Fruit fly (Drosophila melanogaster) whole organism, embryonic: ENCODE data around the gene CG45049.

ENCODE experiments used
- Bteb2 ChIP-seq: fragments of 200-800 bp; sonication (Bioruptor generic); optimal IDR thresholded peaks from 2 replicates; lab custom pipeline; 2016; ENCODE audit warnings: missing biosample characterization, missing genetic modification characterization
- CG10543 ChIP-seq: fragments of 200-800 bp; sonication (Bioruptor generic); optimal IDR thresholded peaks from 3 replicates; lab custom pipeline; 2017; ENCODE audit warnings: missing biosample characterization, mild to moderate bottlenecking, missing genetic modification characterization, moderate library complexity
- CG11247 ChIP-seq: fragments of 200-800 bp; sonication (Bioruptor generic); IDR thresholded peaks from 2 replicates; pipeline ENCODE4 v1.3.6; 2022; ENCODE audit warnings: missing biosample characterization, missing genetic modification characterization
- CG13123 ChIP-seq: fragments of 200-800 bp; sonication (Bioruptor generic); optimal IDR thresholded peaks from 2 replicates; lab custom pipeline; 2016; ENCODE audit warnings: missing biosample characterization, missing genetic modification characterization
- CG13775 ChIP-seq: fragments of 200-800 bp; sonication (Bioruptor generic); optimal IDR thresholded peaks from 3 replicates; lab custom pipeline; 2017; ENCODE audit warnings: missing biosample characterization, mild to moderate bottlenecking, missing genetic modification characterization
- CG13894 ChIP-seq: fragments of 200-800 bp; sonication (Bioruptor generic); optimal IDR thresholded peaks from 3 replicates; lab custom pipeline; 2018; ENCODE audit warnings: missing biosample characterization, mild to moderate bottlenecking, missing genetic modification characterization, moderate library complexity
- CG14050 ChIP-seq: fragments of 200-800 bp; sonication (Bioruptor generic); IDR thresholded peaks from 3 replicates; pipeline ENCODE4 v1.3.6; 2022; ENCODE audit warnings: missing biosample characterization, missing genetic modification characterization
- CG15479 ChIP-seq: fragments of 200-800 bp; sonication (Bioruptor generic); optimal IDR thresholded peaks from 3 replicates; lab custom pipeline; 2019; ENCODE audit warnings: missing biosample characterization, mild to moderate bottlenecking, missing genetic modification characterization, moderate library complexity
- CG15601 ChIP-seq: fragments of 200-800 bp; sonication (Bioruptor generic); optimal IDR thresholded peaks from 3 replicates; lab custom pipeline; 2019; ENCODE audit warnings: missing biosample characterization, mild to moderate bottlenecking, missing genetic modification characterization, moderate library complexity
- CG1602 ChIP-seq: fragments of 200-800 bp; sonication (Bioruptor generic); optimal IDR thresholded peaks from 3 replicates; lab custom pipeline; 2016; ENCODE audit warnings: missing biosample characterization, missing genetic modification characterization
- CG17186 ChIP-seq: fragments of 200-800 bp; sonication (Bioruptor generic); optimal IDR thresholded peaks from 3 replicates; lab custom pipeline; 2017; ENCODE audit warnings: missing biosample characterization, missing genetic modification reagents, missing genetic modification characterization
- CG2202 ChIP-seq: fragments of 200-800 bp; sonication (Bioruptor generic); optimal IDR thresholded peaks from 2 replicates; lab custom pipeline; 2018; ENCODE audit warnings: missing biosample characterization, mild to moderate bottlenecking, missing genetic modification characterization
- CG31224 ChIP-seq: fragments of 200-800 bp; sonication (Bioruptor generic); IDR thresholded peaks from 2 replicates; pipeline ENCODE4 v1.3.6; 2022; ENCODE audit warnings: missing biosample characterization, missing genetic modification characterization
- CG31365 ChIP-seq: fragments of 200-800 bp; sonication (Bioruptor generic); optimal IDR thresholded peaks from 2 replicates; lab custom pipeline; 2018; ENCODE audit warnings: missing biosample characterization, mild to moderate bottlenecking, missing genetic modification characterization
- CG4328 ChIP-seq: fragments of 200-800 bp; sonication (Bioruptor generic); optimal IDR thresholded peaks from 3 replicates; lab custom pipeline; 2017; ENCODE audit warnings: missing biosample characterization, missing genetic modification reagents, missing genetic modification characterization
- CG4424 ChIP-seq: fragments of 200-800 bp; sonication (Bioruptor generic); optimal IDR thresholded peaks from 3 replicates; lab custom pipeline; 2016; ENCODE audit warnings: missing biosample characterization, missing genetic modification characterization
- CoRest ChIP-seq: fragments of 200-800 bp; sonication (Bioruptor generic); optimal IDR thresholded peaks from 3 replicates; lab custom pipeline; 2018; ENCODE audit warnings: missing biosample characterization, mild to moderate bottlenecking, missing genetic modification characterization, moderate library complexity
- Dll ChIP-seq: fragments of 200-800 bp; sonication (Bioruptor generic); IDR thresholded peaks from 4 replicates; pipeline ENCODE4 v1.3.6; 2022; ENCODE audit warnings: missing biosample characterization, missing genetic modification characterization; ENCODE audit not compliant: partially characterized antibody
- Doc2 ChIP-seq: fragments of 200-800 bp; sonication (Bioruptor generic); IDR thresholded peaks from 2 replicates; pipeline ENCODE4 v1.3.6; 2022; ENCODE audit warnings: missing biosample characterization, missing genetic modification characterization
- Fer3 ChIP-seq: fragments of 200-800 bp; sonication (Bioruptor generic); optimal IDR thresholded peaks from 2 replicates; lab custom pipeline; 2018; ENCODE audit warnings: missing biosample characterization, mild to moderate bottlenecking, missing genetic modification characterization, moderate library complexity
- H2.0 ChIP-seq: fragments of 200-800 bp; sonication (Bioruptor generic); IDR thresholded peaks from 2 replicates; pipeline ENCODE4 v1.3.6; 2022; ENCODE audit warnings: missing biosample characterization, missing genetic modification characterization
- HmgZ ChIP-seq: fragments of 200-800 bp; sonication (Bioruptor generic); optimal IDR thresholded peaks from 2 replicates; lab custom pipeline; 2018; ENCODE audit warnings: missing biosample characterization, mild to moderate bottlenecking, missing genetic modification characterization
- MBD-R2 ChIP-seq: fragments of 200-800 bp; sonication (Bioruptor generic); IDR thresholded peaks from 2 replicates; pipeline ENCODE4 v1.3.6; 2022; ENCODE audit warnings: missing biosample characterization, missing genetic modification characterization
- Max ChIP-seq: fragments of 200-800 bp; sonication (Bioruptor generic); optimal IDR thresholded peaks from 2 replicates; lab custom pipeline; 2016; ENCODE audit warnings: missing biosample characterization, mild to moderate bottlenecking, missing genetic modification characterization
- Med ChIP-seq: fragments of 200-800 bp; sonication (Bioruptor generic); peaks from one replicate; lab custom pipeline; 2016; ENCODE audit warnings: missing biosample characterization, missing genetic modification characterization, mild to moderate bottlenecking, inconsistent platforms, moderate library complexity
- NFAT ChIP-seq: fragments of 200-800 bp; sonication (Bioruptor generic); IDR thresholded peaks from 2 replicates; pipeline ENCODE4 v1.3.6; 2022; ENCODE audit warnings: missing biosample characterization, missing genetic modification characterization
- Nf-YA ChIP-seq: fragments of 200-800 bp; sonication (Bioruptor generic); IDR thresholded peaks from 2 replicates; pipeline ENCODE4 v1.3.6; 2022; ENCODE audit warnings: missing biosample characterization, missing genetic modification characterization
- Stat92E ChIP-seq, 3 experiments: fragments of >200 bp in 2 of 3; fragments of 200-800 bp in 1 of 3; sonication (Bioruptor generic) in 1 of 3; optimal IDR thresholded peaks; 2 replicates each; lab custom pipeline; 2017 to 2019; ENCODE audit warnings: missing biosample characterization in 3 of 3, missing genetic modification characterization in 3 of 3, mild to moderate bottlenecking in 1 of 3, moderate library complexity in 1 of 3
- Tbp ChIP-seq: fragments of >200 bp; optimal IDR thresholded peaks from 2 replicates; lab custom pipeline; 2018; ENCODE audit warnings: missing biosample characterization, missing genetic modification characterization
- Usf ChIP-seq: fragments of 200-800 bp; sonication (Bioruptor generic); optimal IDR thresholded peaks from 2 replicates; lab custom pipeline; 2017; ENCODE audit warnings: missing genotype, missing biosample characterization, missing genetic modification characterization
- ab ChIP-seq: fragments of 200-800 bp; sonication (Bioruptor generic); optimal IDR thresholded peaks from 2 replicates; lab custom pipeline; 2016; ENCODE audit warnings: missing biosample characterization, missing genetic modification characterization
- ash1 ChIP-seq: fragments of 200-800 bp; sonication (Bioruptor generic); optimal IDR thresholded peaks from 2 replicates; lab custom pipeline; 2018; ENCODE audit warnings: missing biosample characterization, mild to moderate bottlenecking, missing genetic modification characterization
- caup ChIP-seq: fragments of 200-800 bp; sonication (Bioruptor generic); optimal IDR thresholded peaks from 3 replicates; lab custom pipeline; 2017; ENCODE audit warnings: missing biosample characterization, mild to moderate bottlenecking, missing genetic modification characterization, moderate library complexity; ENCODE audit not compliant: severe bottlenecking
- crc ChIP-seq: fragments of 200-800 bp; sonication (Bioruptor generic); optimal IDR thresholded peaks from 2 replicates; lab custom pipeline; 2016; ENCODE audit warnings: missing biosample characterization, missing genetic modification characterization
- fd64A ChIP-seq: fragments of 200-800 bp; sonication (Bioruptor generic); optimal IDR thresholded peaks from 3 replicates; lab custom pipeline; 2018; ENCODE audit warnings: missing biosample characterization, mild to moderate bottlenecking, missing genetic modification characterization
- fd96Cb ChIP-seq: fragments of 200-800 bp; sonication (Bioruptor generic); optimal IDR thresholded peaks from 2 replicates; lab custom pipeline; 2018; ENCODE audit warnings: missing biosample characterization, mild to moderate bottlenecking, missing genetic modification characterization, moderate library complexity
- gro ChIP-seq: fragments of 200-800 bp; sonication (Bioruptor generic); optimal IDR thresholded peaks from 2 replicates; lab custom pipeline; 2016; ENCODE audit warnings: missing biosample characterization, missing genetic modification characterization
- gsb ChIP-seq: fragments of 200-800 bp; sonication (Bioruptor generic); IDR thresholded peaks from 2 replicates; pipeline ENCODE4 v1.3.6; 2022; ENCODE audit warnings: missing biosample characterization, missing genetic modification characterization
- her ChIP-seq: fragments of 200-800 bp; sonication (Bioruptor generic); optimal IDR thresholded peaks from 2 replicates; lab custom pipeline; 2016; ENCODE audit warnings: missing biosample characterization, missing genetic modification characterization
- knrl ChIP-seq: fragments of 200-800 bp; sonication (Bioruptor generic); IDR thresholded peaks from 3 replicates; pipeline ENCODE4 v1.3.6; 2022; ENCODE audit warnings: missing biosample characterization, missing genetic modification characterization; ENCODE audit not compliant: partially characterized antibody
- nerfin-1 ChIP-seq: fragments of 200-800 bp; sonication (Bioruptor generic); optimal IDR thresholded peaks from 3 replicates; lab custom pipeline; 2019; ENCODE audit warnings: missing biosample characterization, mild to moderate bottlenecking, missing genetic modification characterization, moderate library complexity
- prd ChIP-seq, 3 experiments: fragments of >200 bp in 2 of 3; fragments of 200-800 bp in 1 of 3; sonication (Bioruptor generic) in 1 of 3; optimal IDR thresholded peaks in 2 of 3; IDR thresholded peaks in 1 of 3; 2 replicates in 2 of 3; 3 replicates in 1 of 3; pipeline versions ENCODE4 v1.3.6 to Lab custom; 2017 to 2022; ENCODE audit warnings: missing biosample characterization in 1 of 3, missing genetic modification characterization in 1 of 3
- sens-2 ChIP-seq: fragments of 200-800 bp; sonication (Bioruptor generic); IDR thresholded peaks from 2 replicates; pipeline ENCODE4 v1.3.6; 2022; ENCODE audit warnings: missing biosample characterization, missing genetic modification characterization
- slou ChIP-seq: fragments of 200-800 bp; sonication (Bioruptor generic); optimal IDR thresholded peaks from 3 replicates; lab custom pipeline; 2016; ENCODE audit warnings: missing biosample characterization, missing genetic modification characterization
- ssp ChIP-seq: fragments of 200-800 bp; sonication (Bioruptor generic); IDR thresholded peaks from 2 replicates; pipeline ENCODE4 v1.3.6; 2022; ENCODE audit warnings: missing biosample characterization, missing genetic modification characterization
- tap ChIP-seq: fragments of 200-800 bp; optimal IDR thresholded peaks from 3 replicates; lab custom pipeline; 2019; ENCODE audit warnings: missing biosample characterization, mild to moderate bottlenecking, missing genetic modification characterization, moderate library complexity
- tin ChIP-seq: fragments of 200-800 bp; sonication (Bioruptor generic); optimal IDR thresholded peaks from 3 replicates; lab custom pipeline; 2016; ENCODE audit warnings: missing biosample characterization, missing genetic modification characterization
- zfh1 ChIP-seq: fragments of 200-800 bp; sonication (Bioruptor generic); IDR thresholded peaks from 3 replicates; pipeline ENCODE4 v1.3.6; 2022; ENCODE audit warnings: missing biosample characterization, missing genetic modification characterization

The CG45049 gene

dm6 chr3R:22724149-22724973, 2.4 kb upstream of the CG45049 start, which contains the start of gene Irp-1A (continued):
- TF ChIP-seq Tbp (GFP tag; lab: Kevin White, UChicago) (no peak), caup (GFP tag; lab: Kevin White, UChicago) (peak; percentile 62), slou (peak; percentile 54), Usf (GFP tag; lab: Kevin White, UChicago) (peak; percentile 13), H2.0 (peak; percentile 67), gro (GFP tag; lab: Kevin White, UChicago) (peak; percentile 58), fd96Cb (peak; percentile 69), CG17186 (GFP tag; lab: Kevin White, UChicago) (no peak), CG10543 (peak; percentile 42), ssp (GFP tag; lab: Robert Waterston, UW) (peak; percentile 42), CG2202 (tag; lab: Kevin White, UChicago) (peak; percentile 39), Stat92E (GFP tag; optimal IDR thresholded peaks at IDR 0.05; lab: Kevin White, UChicago) (no peak), prd (optimal IDR thresholded peaks at IDR 0.05; lab: Kevin White, UChicago) (no peak), prd (GFP tag; IDR thresholded peaks at IDR 0.05; lab: Robert Waterston, UW) (peak; percentile 71), CG4328 (peak; percentile 51), CG15601 (tag; lab: Kevin White, UChicago) (peak; percentile 70), HmgZ (peak; percentile 76), Max (GFP tag; lab: Kevin White, UChicago) (peak; percentile 56), Bteb2 (GFP tag; lab: Kevin White, UChicago) (no peak), Dll (GFP tag; lab: Robert Waterston, UW) (peak; percentile 87), zfh1 (GFP tag; lab: Robert Waterston, UW) (peak; percentile 51; the same call in 1 of the 3 replicates), her (GFP tag; lab: Kevin White, UChicago) (peak; percentile 34), CG1602 (GFP tag; lab: Kevin White, UChicago) (peak; percentile 45), crc (GFP tag; lab: Kevin White, UChicago) (no peak), ash1 (GFP tag; lab: Kevin White, UChicago) (no peak), nerfin-1 (tag; lab: Kevin White, UChicago) (peak; percentile 66), Med (peak; percentile 82), knrl (GFP tag; lab: Robert Waterston, UW) (peak; percentile 82), CG31224 (GFP tag; lab: Robert Waterston, UW) (peak; percentile 53; the same call in 1 of the 2 replicates), CG4424 (GFP tag; lab: Kevin White, UChicago) (peak; percentile 74), NFAT (GFP tag; lab: Robert Waterston, UW) (peak; percentile 64; the same call in 1 of the 2 replicates), CG13123 (GFP tag; lab: Kevin White, UChicago) (peak; percentile 41), Fer3 (peak; percentile 79), MBD-R2 (GFP tag; lab: Robert Waterston, UW) (peak; percentile 82), Doc2 (GFP tag; lab: Robert Waterston, UW) (no peak), CG31365 (tag; lab: Kevin White, UChicago) (no peak), CG13775 (GFP tag; lab: Kevin White, UChicago) (peak; percentile 69), tin (GFP tag; lab: Kevin White, UChicago) (peak; percentile 55), CG13894 (tag; lab: Kevin White, UChicago) (peak; percentile 81), CG15479 (GFP tag; lab: Kevin White, UChicago) (no peak), tap (tag; lab: Kevin White, UChicago) (peak; percentile 77), ab (GFP tag; lab: Kevin White, UChicago) (no peak), CG11247 (GFP tag; lab: Robert Waterston, UW) (peak; percentile 73), sens-2 (GFP tag; lab: Robert Waterston, UW) (no peak), CoRest (tag; lab: Kevin White, UChicago) (peak; percentile 83), CG14050 (GFP tag; lab: Robert Waterston, UW) (peak; percentile 36; the same call in 1 of the 3 replicates), fd64A (GFP tag; lab: Kevin White, UChicago) (no peak), Nf-YA (GFP tag; lab: Robert Waterston, UW) (peak; percentile 15; the same call in 1 of the 2 replicates), gsb (GFP tag; lab: Robert Waterston, UW) (peak; percentile 51; the same call in 1 of the 2 replicates)
